Worm (Caenorhabditis elegans) whole organism, late embryonic: ENCODE measurements around the gene spin-1.

Experiments
- C38D4.7 ChIP-seq: fragments of 200-800 bp; sonication (Bioruptor generic); optimal IDR thresholded peaks from 2 replicates; lab custom pipeline; 2018; ENCODE audit warnings: mild to moderate bottlenecking, missing genetic modification characterization, moderate library complexity, missing compliant biosample characterization
- F13H6.1 ChIP-seq: sonication (generic microtip); optimal IDR thresholded peaks from 2 replicates; lab custom pipeline; 2016; ENCODE audit warnings: missing genetic modification characterization, missing compliant biosample characterization
- K09A11.1 ChIP-seq: sonication (generic microtip); optimal IDR thresholded peaks from 2 replicates; lab custom pipeline; 2017; ENCODE audit warnings: antibody characterized with exemption, mild to moderate bottlenecking, missing genetic modification characterization, missing compliant biosample characterization; ENCODE audit not compliant: insufficient read depth
- ahr-1 ChIP-seq: sonication (generic microtip); optimal IDR thresholded peaks from 2 replicates; lab custom pipeline; 2016; ENCODE audit warnings: missing genetic modification characterization, missing compliant biosample characterization
- ama-1 ChIP-seq: fragments of 150-350 bp; optimal IDR thresholded peaks from 2 replicates; lab custom pipeline; 2014
- ceh-14 ChIP-seq: sonication (generic microtip); optimal IDR thresholded peaks from 2 replicates; lab custom pipeline; 2016; ENCODE audit warnings: missing genotype, missing genetic modification characterization, missing compliant biosample characterization
- ceh-18 ChIP-seq: sonication (generic microtip); optimal IDR thresholded peaks from 2 replicates; lab custom pipeline; 2016; ENCODE audit warnings: missing genetic modification characterization, missing compliant biosample characterization
- ceh-24 ChIP-seq: sonication (generic microtip); optimal IDR thresholded peaks from 2 replicates; lab custom pipeline; 2016; ENCODE audit warnings: mild to moderate bottlenecking, missing genetic modification characterization, missing compliant biosample characterization
- ceh-31 ChIP-seq: sonication (generic microtip); optimal IDR thresholded peaks from 2 replicates; lab custom pipeline; 2016; ENCODE audit warnings: missing genetic modification characterization, missing compliant biosample characterization
- ceh-48 ChIP-seq: sonication (generic microtip); optimal IDR thresholded peaks from 2 replicates; lab custom pipeline; 2016; ENCODE audit warnings: missing genetic modification characterization, inconsistent platforms, missing compliant biosample characterization
- dmd-4 ChIP-seq: sonication (generic microtip); optimal IDR thresholded peaks from 2 replicates; lab custom pipeline; 2016; ENCODE audit warnings: borderline replicate concordance, missing genetic modification characterization, missing compliant biosample characterization
- dve-1 ChIP-seq: sonication (generic microtip); optimal IDR thresholded peaks from 2 replicates; lab custom pipeline; 2017; ENCODE audit warnings: antibody characterized with exemption, mild to moderate bottlenecking, missing genetic modification characterization, missing compliant biosample characterization
- elt-2 ChIP-seq: sonication (generic microtip); optimal IDR thresholded peaks from 2 replicates; lab custom pipeline; 2016; ENCODE audit warnings: missing genetic modification reagents, missing genetic modification characterization, missing compliant biosample characterization
- elt-4 ChIP-seq: sonication (generic microtip); optimal IDR thresholded peaks from 2 replicates; lab custom pipeline; 2016; ENCODE audit warnings: missing genetic modification characterization, missing compliant biosample characterization
- ets-4 ChIP-seq: sonication (generic microtip); optimal IDR thresholded peaks from 2 replicates; lab custom pipeline; 2016; ENCODE audit warnings: missing genetic modification characterization, missing compliant biosample characterization
- eyg-1 ChIP-seq: sonication (generic microtip); optimal IDR thresholded peaks from 2 replicates; lab custom pipeline; 2016; ENCODE audit warnings: missing genotype, missing genetic modification characterization, missing compliant biosample characterization
- fkh-6 ChIP-seq: sonication (generic microtip); optimal IDR thresholded peaks from 2 replicates; lab custom pipeline; 2016; ENCODE audit warnings: missing genetic modification characterization, missing compliant biosample characterization
- hlh-13 ChIP-seq: fragments of 200-800 bp; sonication (Bioruptor generic); optimal IDR thresholded peaks from 2 replicates; lab custom pipeline; 2018; ENCODE audit warnings: mild to moderate bottlenecking, missing genetic modification characterization, missing compliant biosample characterization
- hlh-15 ChIP-seq: sonication (generic microtip); optimal IDR thresholded peaks from 2 replicates; lab custom pipeline; 2016; ENCODE audit warnings: missing genetic modification characterization, missing compliant biosample characterization
- hlh-30 ChIP-seq: sonication (generic microtip); optimal IDR thresholded peaks from 2 replicates; lab custom pipeline; 2017; ENCODE audit warnings: antibody characterized with exemption, missing genetic modification characterization, missing compliant biosample characterization; ENCODE audit not compliant: insufficient read depth
- hlh-6 ChIP-seq: sonication (generic microtip); optimal IDR thresholded peaks from 2 replicates; lab custom pipeline; 2016; ENCODE audit warnings: missing genotype, missing genetic modification characterization, missing compliant biosample characterization
- lim-6 ChIP-seq: sonication (generic microtip); optimal IDR thresholded peaks from 2 replicates; lab custom pipeline; 2016; ENCODE audit warnings: missing genetic modification characterization, missing compliant biosample characterization
- mec-3 ChIP-seq: sonication (generic microtip); optimal IDR thresholded peaks from 2 replicates; lab custom pipeline; 2016; ENCODE audit warnings: borderline replicate concordance, missing genetic modification characterization, missing compliant biosample characterization
- nfya-1 ChIP-seq: sonication (generic microtip); optimal IDR thresholded peaks from 2 replicates; lab custom pipeline; 2017; ENCODE audit warnings: missing genetic modification characterization, mild to moderate bottlenecking, missing compliant biosample characterization, antibody characterized with exemption, moderate library complexity
- nhr-11 ChIP-seq: fragments of 150-350 bp; optimal IDR thresholded peaks from 2 replicates; lab custom pipeline; 2014; ENCODE audit warnings: missing biosample characterization, missing genetic modification characterization
- pag-3 ChIP-seq: sonication (generic microtip); optimal IDR thresholded peaks from 2 replicates; lab custom pipeline; 2016; ENCODE audit warnings: missing compliant biosample characterization, missing genetic modification characterization, borderline replicate concordance
- pax-1 ChIP-seq: fragments of 150-350 bp; optimal IDR thresholded peaks from 2 replicates; lab custom pipeline; 2014; ENCODE audit warnings: missing biosample characterization, missing genetic modification characterization
- pha-2 ChIP-seq: sonication (generic microtip); optimal IDR thresholded peaks from 2 replicates; lab custom pipeline; 2017; ENCODE audit warnings: mild to moderate bottlenecking, missing genetic modification characterization, missing compliant biosample characterization
- pha-4 ChIP-seq: fragments of 150-350 bp; optimal IDR thresholded peaks from 2 replicates; lab custom pipeline; 2018; ENCODE audit warnings: missing biosample characterization, missing genetic modification reagents, missing genetic modification characterization
- pqm-1 ChIP-seq: sonication (generic microtip); optimal IDR thresholded peaks from 2 replicates; lab custom pipeline; 2016; ENCODE audit warnings: missing genetic modification characterization, missing compliant biosample characterization
- ref-2 ChIP-seq: sonication (generic microtip); optimal IDR thresholded peaks from 2 replicates; lab custom pipeline; 2016; ENCODE audit warnings: missing genetic modification characterization, missing compliant biosample characterization
- rnt-1 ChIP-seq: sonication (generic microtip); optimal IDR thresholded peaks from 2 replicates; lab custom pipeline; 2016; ENCODE audit warnings: missing genetic modification characterization, missing compliant biosample characterization
- sdc-2 ChIP-seq: sonication (generic microtip); optimal IDR thresholded peaks from 2 replicates; lab custom pipeline; 2016; ENCODE audit warnings: missing genotype, missing genetic modification characterization, missing compliant biosample characterization
- sox-2 ChIP-seq: fragments of 200-800 bp; sonication (Bioruptor generic); IDR thresholded peaks from 2 replicates; pipeline ENCODE4 v1.3.6; 2022; ENCODE audit warnings: missing genetic modification reagents, missing genetic modification characterization, missing compliant biosample characterization
- ttx-3 ChIP-seq: sonication (generic microtip); optimal IDR thresholded peaks from 2 replicates; lab custom pipeline; 2016; ENCODE audit warnings: missing genetic modification reagents, missing genetic modification characterization, missing compliant biosample characterization
- unc-3 ChIP-seq, 2 experiments: fragments of 200-800 bp in 1 of 2; sonication (Bioruptor generic) in 1 of 2; sonication (generic microtip) in 1 of 2; conservative IDR thresholded peaks in 1 of 2; optimal IDR thresholded peaks in 1 of 2; 2 replicates each; pipeline versions ENCODE4 v1.3.6 to Lab custom; 2016 to 2022; ENCODE audit warnings: missing compliant biosample characterization in 2 of 2, missing genetic modification characterization in 2 of 2, missing genetic modification reagents in 1 of 2
- unc-42 ChIP-seq: sonication (generic microtip); optimal IDR thresholded peaks from 2 replicates; lab custom pipeline; 2016; ENCODE audit warnings: missing genotype, missing genetic modification characterization, missing compliant biosample characterization
- unc-55 ChIP-seq: sonication (generic microtip); optimal IDR thresholded peaks from 2 replicates; lab custom pipeline; 2017; ENCODE audit warnings: missing biosample characterization, missing genetic modification reagents, missing genetic modification characterization

Gene spin-1

ce11 chrV:12158377-12158776 is 43.6 kb downstream of the spin-1 start:
- TF ChIP-seq elt-2 (tag; lab: Kevin White, UChicago) (no peak), unc-42 (tag; lab: Kevin White, UChicago) (peak; percentile 6), sdc-2 (tag; lab: Kevin White, UChicago) (no peak), ceh-31 (tag; lab: Kevin White, UChicago) (no peak)
- TF ChIP-seq, all 69 proteins: peak for 1

- TF ChIP-seq nfya-1 (tag; lab: Kevin White, UChicago) (no peak), fkh-6 (no peak), ref-2 (no peak), K09A11.1 (no peak)
Measured at ce11 chrV:12159975-12160374, 45.2 kb downstream of the spin-1 start.

ce11 chrV:12161157-12161556 is 46.4 kb downstream of the spin-1 start:
- TF ChIP-seq ceh-24 (tag; lab: Kevin White, UChicago) (no peak), pqm-1 (tag; lab: Kevin White, UChicago) (no peak), hlh-6 (tag; lab: Kevin White, UChicago) (no peak), nfya-1 (tag; lab: Kevin White, UChicago) (no peak), ttx-3 (tag; lab: Kevin White, UChicago) (no peak), F13H6.1 (no peak), ref-2 (no peak), nhr-11 (tag; lab: Kevin White, UChicago) (no peak), rnt-1 (tag; lab: Kevin White, UChicago) (no peak), ets-4 (no peak), ceh-31 (tag; lab: Kevin White, UChicago) (no peak), hlh-30 (tag; lab: Kevin White, UChicago) (no peak), sdc-2 (tag; lab: Kevin White, UChicago) (no peak)
- TF ChIP-seq, all 69 proteins: peak for 0

ce11 chrV:12162220-12162619 is 47.4 kb downstream of the spin-1 start, which contains the start of gene C27A7.5:
Gene C27A7.5 (minus strand): TSS chrV:12162320.
- TF ChIP-seq F13H6.1 (no peak), mec-3 (tag; lab: Kevin White, UChicago) (no peak), hlh-13 (GFP tag; lab: Kevin White, UChicago) (no peak), ceh-48 (tag; lab: Kevin White, UChicago) (no peak), unc-55 (GFP tag; lab: Kevin White, UChicago) (no peak), dmd-4 (no peak), elt-4 (tag; lab: Kevin White, UChicago) (no peak), pha-4 (tag; lab: Kevin White, UChicago) (no peak), eyg-1 (no peak)

ce11 chrV:12162906-12163305 is 48.1 kb downstream of the spin-1 start, which contains the start of gene srj-4:
Gene srj-4 (plus strand): TSS chrV:12163206.
- TF ChIP-seq K09A11.1 (no peak), unc-42 (tag; lab: Kevin White, UChicago) (no peak), ama-1 (no peak), lim-6 (tag; lab: Kevin White, UChicago) (no peak), pax-1 (no peak), ceh-24 (tag; lab: Kevin White, UChicago) (no peak), hlh-13 (GFP tag; lab: Kevin White, UChicago) (no peak), hlh-15 (tag; lab: Kevin White, UChicago) (no peak), C38D4.7 (no peak), pha-4 (tag; lab: Kevin White, UChicago) (no peak), pha-2 (tag; lab: Kevin White, UChicago) (no peak), mec-3 (tag; lab: Kevin White, UChicago) (no peak), ceh-18 (no peak), ahr-1 (tag; lab: Kevin White, UChicago) (no peak), dve-1 (tag; lab: Kevin White, UChicago) (no peak), ceh-14 (no peak), sox-2 (GFP tag; lab: Robert Waterston, UW) (no peak), unc-3 (GFP tag; conservative IDR thresholded peaks at IDR 0.05; lab: Robert Waterston, UW) (no peak), unc-3 (tag; optimal IDR thresholded peaks at IDR 0.05; lab: Kevin White, UChicago) (no peak), dmd-4 (no peak), pag-3 (no peak)
